Fruit fly (Drosophila melanogaster): ENCODE measurements around the gene CG42544.

Gene CG42544

DNA sequence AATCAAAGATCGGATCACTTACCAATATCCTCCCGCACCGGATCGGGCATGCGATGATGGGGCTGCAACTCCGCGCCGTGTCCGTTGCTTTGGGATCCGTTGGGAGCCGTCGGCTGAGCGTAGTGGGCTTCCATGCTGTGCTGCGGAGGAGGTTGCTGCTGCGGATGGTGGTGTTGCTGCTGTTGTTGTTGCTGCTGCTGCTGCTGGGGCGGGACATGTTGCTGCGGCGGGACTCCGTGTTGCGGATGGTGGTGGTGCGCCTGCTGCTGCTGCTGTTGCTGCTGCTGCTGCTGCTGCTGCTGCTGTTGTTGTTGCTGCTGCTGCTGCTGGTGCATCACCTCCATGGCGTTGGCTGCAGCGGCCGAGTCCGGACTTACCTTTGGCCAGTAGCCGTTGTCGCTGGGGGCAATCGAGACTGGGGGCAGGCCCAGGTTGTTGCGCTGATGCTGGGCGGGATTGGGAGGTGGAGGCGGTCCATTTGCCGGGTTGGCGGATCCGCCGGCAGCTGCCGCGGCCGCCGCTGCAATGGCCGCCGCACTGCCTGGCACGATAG lies 29.3 kb upstream of the CG42544 start:
- no peak for TF ChIP-seq sug (tag; optimal IDR thresholded peaks at IDR 0.05)
- TF ChIP-seq Dfd (GFP tag; optimal IDR thresholded peaks at IDR 0.05): peak in 1 of 2 experiments; percentile 69
- TF ChIP-seq CG8281 (tag; optimal IDR thresholded peaks at IDR 0.05): no peak
- no peak for TF ChIP-seq Hr51 (GFP tag; optimal IDR thresholded peaks at IDR 0.05)
- no peak for TF ChIP-seq CG1792 (GFP tag; optimal IDR thresholded peaks at IDR 0.05)
- no peak for TF ChIP-seq CG2875 (GFP tag; optimal IDR thresholded peaks at IDR 0.05)
- TF ChIP-seq CG9215 (GFP tag; IDR thresholded peaks at IDR 0.05): 0 out of 2 replicates have a peak, but pooled peaks have one; percentile 22
- TF ChIP-seq Tbp (GFP tag; optimal IDR thresholded peaks at IDR 0.05): no peak
- TF ChIP-seq Sox100B (GFP tag; optimal IDR thresholded peaks at IDR 0.05): no peak
- no peak for TF ChIP-seq Xbp1 (GFP tag; optimal IDR thresholded peaks at IDR 0.05)
- no peak for TF ChIP-seq Sry-β (GFP tag; optimal IDR thresholded peaks at IDR 0.05)
- peak; percentile 60 for TF ChIP-seq Ets65A (GFP tag)
- TF ChIP-seq CG11456 (GFP tag; IDR thresholded peaks at IDR 0.05): no peak
- no peak for TF ChIP-seq crc (GFP tag; optimal IDR thresholded peaks at IDR 0.05)
- TF ChIP-seq CG6791 (GFP tag; IDR thresholded peaks at IDR 0.05; ENCODE audit: partially characterized antibody): no peak
- no peak for TF ChIP-seq zfh2 (GFP tag; optimal IDR thresholded peaks at IDR 0.05)
- no peak for TF ChIP-seq Hand (GFP tag; optimal IDR thresholded peaks at IDR 0.05)
- TF ChIP-seq Hr78 (GFP tag; optimal IDR thresholded peaks at IDR 0.05): no peak
- no peak for TF ChIP-seq CG14667 (GFP tag; IDR thresholded peaks at IDR 0.05)
- TF ChIP-seq inv (GFP tag; IDR thresholded peaks at IDR 0.05; ENCODE audit: partially characterized antibody): no peak
- TF ChIP-seq CG10147 (GFP tag; optimal IDR thresholded peaks at IDR 0.05): no peak

- no peak for TF ChIP-seq CG17829 (tag; optimal IDR thresholded peaks at IDR 0.05)
- peak; percentile 53 for TF ChIP-seq Hr39 (optimal IDR thresholded peaks at IDR 0.05)
- peak; percentile 17 for TF ChIP-seq Ets65A (GFP tag)
- peak; percentile 40 for TF ChIP-seq CG8478 (optimal IDR thresholded peaks at IDR 0.05)
These were observed 27.6 kb upstream of the CG42544 start for dm6 chr3R:7276782-7277181.

DNA sequence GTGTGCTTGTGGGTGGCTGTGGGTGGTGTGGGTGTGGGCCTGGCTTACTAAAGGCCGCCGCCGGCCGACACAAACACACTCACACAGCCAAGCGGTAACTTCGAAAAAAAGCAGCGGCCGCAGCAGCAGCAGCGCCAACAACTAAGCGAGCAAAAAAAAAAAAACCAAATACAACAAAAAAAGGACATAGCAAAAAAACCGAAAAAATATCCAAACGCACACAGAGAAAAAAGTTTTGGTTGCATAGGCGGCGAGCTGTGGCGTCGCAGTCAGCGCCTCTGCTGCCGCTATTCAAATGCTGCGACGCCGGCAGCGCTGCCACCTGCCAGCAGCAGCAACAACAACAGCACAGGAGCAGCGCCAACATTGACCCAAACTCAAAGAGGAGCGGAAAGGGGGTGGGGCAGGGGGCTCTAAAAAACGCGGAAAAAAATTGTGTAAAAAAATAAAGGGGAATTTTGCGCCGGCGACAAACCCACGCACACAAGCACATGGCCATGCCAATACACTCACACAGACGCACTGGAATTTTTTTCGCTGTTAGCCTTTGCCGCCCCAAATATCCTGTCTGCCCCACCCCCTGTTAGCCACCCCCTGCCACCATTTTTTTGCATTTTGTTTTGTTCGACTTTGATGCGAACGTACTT lies 22.0 kb upstream of the CG42544 start:
- no peak for TF ChIP-seq Lhr (GFP tag; optimal IDR thresholded peaks at IDR 0.05)
- peak; percentile 92 for TF ChIP-seq sqz (GFP tag; optimal IDR thresholded peaks at IDR 0.05)
- peak; percentile 89 for TF ChIP-seq Adf1 (GFP tag; IDR thresholded peaks at IDR 0.05)
- no peak for TF ChIP-seq BEAF-32 (GFP tag; optimal IDR thresholded peaks at IDR 0.05)
- TF ChIP-seq Dek (tag; optimal IDR thresholded peaks at IDR 0.05): no peak
- TF ChIP-seq vfl (GFP tag; optimal IDR thresholded peaks at IDR 0.05): no peak
- TF ChIP-seq nom (GFP tag; optimal IDR thresholded peaks at IDR 0.05): peak; percentile 23
- TF ChIP-seq CG9215 (GFP tag; IDR thresholded peaks at IDR 0.05): 0 out of 2 replicates have a peak, but pooled peaks have one; percentile 9
- TF ChIP-seq Gsc (GFP tag; IDR thresholded peaks at IDR 0.05): no peak
- 0 out of 2 replicates have a peak, but pooled peaks have one; percentile 24 for TF ChIP-seq CG4360 (GFP tag; IDR thresholded peaks at IDR 0.05)

DNA sequence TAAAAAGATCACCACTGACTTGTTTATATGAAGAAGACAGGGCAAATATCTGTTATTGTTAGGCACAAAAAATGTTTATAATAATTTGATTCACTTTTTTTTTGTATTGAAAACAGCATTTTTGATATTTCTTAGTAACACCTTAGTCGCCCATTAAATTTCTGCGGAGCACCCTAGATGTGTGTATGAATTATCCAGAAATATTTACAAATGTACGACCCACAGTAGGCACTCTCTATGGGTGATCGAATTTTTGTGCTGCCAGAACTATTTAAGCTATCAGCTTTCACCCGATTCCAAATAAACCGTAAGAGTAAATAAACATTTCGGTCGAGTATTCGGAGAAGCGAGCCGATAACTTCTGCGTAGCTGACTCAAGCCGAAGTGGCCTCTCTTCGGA lies 18.7 kb upstream of the CG42544 start, which contains the start of gene RacGAP84C:
Gene RacGAP84C, plus strand, starts transcription at position 301 of the 400 bp plus-strand sequence.
- TF ChIP-seq chif (GFP tag; optimal IDR thresholded peaks at IDR 0.05) (no peak), CG7357 (GFP tag; IDR thresholded peaks at IDR 0.05) (no peak), CG11723 (GFP tag; optimal IDR thresholded peaks at IDR 0.05) (no peak), Lim3 (GFP tag; IDR thresholded peaks at IDR 0.05) (no peak), bsh (GFP tag; optimal IDR thresholded peaks at IDR 0.05) (no peak), CHES-1-like (GFP tag; optimal IDR thresholded peaks at IDR 0.05) (no peak), Tbp (GFP tag; optimal IDR thresholded peaks at IDR 0.05) (no peak), org-1 (GFP tag; optimal IDR thresholded peaks at IDR 0.05) (no peak), bowl (GFP tag; IDR thresholded peaks at IDR 0.05) (no peak), CG11247 (GFP tag; IDR thresholded peaks at IDR 0.05) (no peak), Jarid2 (GFP tag; optimal IDR thresholded peaks at IDR 0.05) (no peak), dan (GFP tag; IDR thresholded peaks at IDR 0.05) (no peak), p53 (GFP tag; optimal IDR thresholded peaks at IDR 0.05) (no peak), CG10959 (GFP tag; IDR thresholded peaks at IDR 0.05) (no peak), sob (GFP tag; IDR thresholded peaks at IDR 0.05) (no peak)
